Fruit fly (Drosophila melanogaster): ENCODE data around the gene CG7519.

Gene CG7519

DNA sequence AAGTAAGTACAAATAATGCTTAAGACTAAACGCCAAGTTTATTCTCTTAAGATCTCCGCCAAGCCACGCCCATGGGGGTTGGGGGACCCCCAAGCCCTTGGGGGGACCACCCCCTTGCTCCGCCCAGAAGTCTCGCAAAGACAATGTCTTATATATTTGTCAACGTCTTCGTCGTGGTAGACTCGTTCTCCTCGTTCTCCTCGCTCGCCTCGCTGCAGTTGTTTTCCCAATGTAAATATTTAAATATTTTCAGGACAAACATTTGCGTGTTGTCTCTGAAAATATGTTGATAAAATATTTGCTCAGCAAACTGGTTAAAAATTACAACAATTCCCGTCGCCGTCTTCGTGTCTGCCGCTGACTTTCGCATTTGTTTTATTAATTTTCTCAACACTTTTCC is 28.6 kb upstream of the CG7519 start (continued):
- peak; percentile 7 for TF ChIP-seq CG34406 (GFP tag; optimal IDR thresholded peaks at IDR 0.05)
- no peak for TF ChIP-seq CG15336 (GFP tag; IDR thresholded peaks at IDR 0.05)
- no peak for TF ChIP-seq CG10631 (GFP tag; optimal IDR thresholded peaks at IDR 0.05)
- no peak for TF ChIP-seq Blimp-1 (GFP tag; optimal IDR thresholded peaks at IDR 0.05)
- TF ChIP-seq CG11762 (GFP tag; optimal IDR thresholded peaks at IDR 0.05; ENCODE audit: insufficient read depth) = no peak
- TF ChIP-seq spab (GFP tag; optimal IDR thresholded peaks at IDR 0.05) = no peak
- TF ChIP-seq CG6163 (GFP tag; IDR thresholded peaks at IDR 0.05) = no peak
- TF ChIP-seq CG6808 (GFP tag; optimal IDR thresholded peaks at IDR 0.05) = no peak

DNA sequence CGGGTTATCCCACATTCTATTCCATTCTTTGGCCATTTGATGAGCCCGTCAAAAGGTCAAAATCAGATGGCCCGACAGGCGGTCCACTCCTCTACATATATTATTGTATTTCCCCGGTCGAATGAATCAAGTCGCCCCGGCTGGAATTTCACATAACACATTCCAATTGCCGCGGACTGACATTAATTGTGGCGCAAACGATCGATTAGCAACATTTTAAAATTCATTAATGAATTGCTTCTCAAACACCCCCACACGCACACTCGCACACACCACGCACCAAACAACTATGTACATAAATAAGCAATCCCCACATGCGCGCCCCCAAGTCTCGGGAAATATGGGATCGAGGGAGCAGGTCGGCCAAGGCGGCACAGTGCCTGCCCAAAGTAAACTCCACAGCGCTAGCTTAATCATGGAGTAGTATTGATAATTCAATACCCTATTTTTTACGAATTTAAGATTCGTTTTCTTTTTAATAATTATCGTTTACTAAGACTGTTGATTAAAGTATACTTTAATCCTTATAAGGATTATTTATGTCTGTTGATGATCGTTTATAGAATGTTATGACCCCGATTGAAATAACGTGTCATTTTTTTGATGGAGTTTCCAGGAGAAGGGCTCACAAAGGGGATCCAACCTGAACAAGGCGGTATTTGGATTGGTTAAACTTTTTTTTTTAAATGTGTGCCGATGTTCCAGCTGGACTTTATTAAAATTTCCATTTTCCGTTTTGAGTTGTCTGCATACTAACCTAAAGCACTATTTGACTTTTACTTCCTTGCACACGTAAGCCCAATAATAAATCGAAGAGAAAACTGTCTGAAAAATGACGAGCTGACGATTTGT is 27.4 kb upstream of the CG7519 start:
- TF ChIP-seq CG6854 (GFP tag; optimal IDR thresholded peaks at IDR 0.05) (no peak), dac (GFP tag; optimal IDR thresholded peaks at IDR 0.05) (no peak), CG7368 (GFP tag; optimal IDR thresholded peaks at IDR 0.05) (no peak), CG6276 (GFP tag; optimal IDR thresholded peaks at IDR 0.05) (no peak)

DNA sequence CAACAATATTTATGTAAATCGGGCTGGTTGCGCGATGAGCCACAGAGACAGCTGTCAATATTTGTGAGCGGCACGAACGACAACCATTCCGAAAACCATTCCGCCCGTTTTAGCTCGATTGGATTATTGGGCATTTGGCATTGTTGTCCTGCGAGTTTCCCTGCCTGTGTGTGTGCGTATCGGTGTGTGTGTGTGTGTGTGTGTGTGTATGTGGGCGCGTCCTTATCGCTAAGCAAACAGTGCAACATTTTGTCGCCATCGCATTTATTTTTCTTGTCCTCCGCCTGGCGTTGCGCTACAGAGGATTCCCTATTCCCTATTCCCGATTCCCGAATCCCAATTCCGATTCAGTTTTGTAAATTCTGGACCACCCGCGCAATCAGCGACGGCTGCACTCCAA is 21.0 kb upstream of the CG7519 start:
- TF ChIP-seq salr (GFP tag; optimal IDR thresholded peaks at IDR 0.05) (no peak), fkh (GFP tag; optimal IDR thresholded peaks at IDR 0.05) (peak; percentile 1), CG11902 (GFP tag; optimal IDR thresholded peaks at IDR 0.05) (no peak), CG8632 (GFP tag; optimal IDR thresholded peaks at IDR 0.05) (no peak), CG8319 (GFP tag; optimal IDR thresholded peaks at IDR 0.05) (no peak)

DNA sequence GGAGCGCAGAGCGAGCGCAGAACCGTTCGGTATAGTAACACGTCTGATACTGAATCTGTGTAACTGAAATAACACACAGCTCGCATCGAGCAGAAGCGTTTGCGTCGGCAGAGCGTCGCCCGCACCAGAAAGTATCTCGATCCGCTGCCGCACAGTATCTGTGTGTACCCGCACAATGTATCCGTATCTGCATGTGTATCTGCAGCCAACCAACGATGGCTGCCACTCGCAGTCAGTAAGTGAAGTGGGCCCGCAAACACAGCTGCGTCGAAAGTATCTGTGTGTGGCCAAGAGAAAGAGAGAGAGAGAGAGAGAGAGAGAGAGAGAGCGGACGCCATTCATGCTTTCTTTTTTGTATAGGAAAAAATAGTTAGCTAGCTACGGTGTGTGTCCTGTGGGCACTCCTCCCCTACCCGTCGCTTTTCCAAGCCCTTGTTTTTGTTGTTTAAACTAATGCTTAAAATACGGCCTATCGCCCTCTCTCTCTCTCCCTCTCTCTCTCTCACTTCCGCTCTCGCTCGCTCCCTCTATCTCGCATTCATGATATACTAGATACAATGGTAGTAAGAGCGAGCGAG is 16.4 kb upstream of the CG7519 start, which contains the start of gene croc:
Gene croc, minus strand, starts transcription at position 51 of the 578 bp plus-strand sequence.
- TF ChIP-seq CG8119 (GFP tag; IDR thresholded peaks at IDR 0.05) = no peak; the same call in 2 of the 3 replicates
- TF ChIP-seq CG6854 (GFP tag; optimal IDR thresholded peaks at IDR 0.05) = no peak
- TF ChIP-seq fkh (GFP tag; optimal IDR thresholded peaks at IDR 0.05) = peak; percentile 75
- peak; percentile 66 for TF ChIP-seq dsx (GFP tag; optimal IDR thresholded peaks at IDR 0.05; ENCODE audit: poor library complexity, severe bottlenecking)

DNA sequence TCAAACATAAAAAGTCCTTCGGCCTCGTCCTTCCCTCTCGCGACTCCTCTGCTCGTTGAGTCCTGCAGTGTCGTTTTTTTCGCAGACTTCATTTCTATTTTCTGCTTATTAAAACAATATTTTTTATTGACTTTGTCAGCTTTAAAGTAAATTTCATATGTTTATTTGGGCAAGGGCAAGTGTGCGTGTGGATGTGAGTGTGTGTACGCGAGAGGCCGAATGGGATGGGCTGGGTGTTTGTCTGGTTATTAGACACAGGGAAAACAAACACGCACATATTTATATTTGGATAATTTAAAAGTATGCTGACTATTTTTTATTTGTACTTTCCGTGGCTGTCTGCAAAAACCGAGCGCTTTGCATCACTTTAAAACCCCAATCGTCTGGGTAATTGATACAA is 15.0 kb upstream of the CG7519 start:
- no peak for TF ChIP-seq Sox15 (GFP tag; optimal IDR thresholded peaks at IDR 0.05)
- peak; percentile 23 for TF ChIP-seq fkh (GFP tag; optimal IDR thresholded peaks at IDR 0.05)
- TF ChIP-seq Sox14 (GFP tag; optimal IDR thresholded peaks at IDR 0.05) = no peak

DNA sequence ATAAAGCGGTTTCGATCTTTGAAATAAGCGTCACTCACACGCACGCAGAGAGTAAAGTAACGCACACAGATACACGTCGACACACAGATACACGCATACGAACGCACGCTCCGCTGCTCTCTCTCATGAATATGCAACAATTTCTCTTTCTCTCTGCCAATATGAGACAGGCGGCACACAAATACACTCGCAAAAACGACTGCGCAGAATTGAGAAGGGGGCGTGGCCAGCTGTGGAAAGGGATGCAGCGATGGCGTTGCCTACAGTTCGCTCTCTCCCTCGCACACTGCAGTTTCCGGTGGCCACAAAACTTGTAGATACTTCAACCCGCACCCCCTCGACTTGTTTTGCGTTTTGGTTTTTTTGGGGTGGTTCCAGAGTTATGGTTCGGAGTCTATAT is 13.2 kb upstream of the CG7519 start:
- TF ChIP-seq CG34406 (GFP tag; optimal IDR thresholded peaks at IDR 0.05) (peak; percentile 77), OdsH (GFP tag; optimal IDR thresholded peaks at IDR 0.05) (peak; percentile 73), Hr4 (GFP tag; optimal IDR thresholded peaks at IDR 0.05) (peak; percentile 23), CG16779 (tag; optimal IDR thresholded peaks at IDR 0.05) (peak; percentile 48), CG8119 (GFP tag; IDR thresholded peaks at IDR 0.05) (no peak), Hr39 (GFP tag; optimal IDR thresholded peaks at IDR 0.05) (peak; percentile 65), fd85E (GFP tag; optimal IDR thresholded peaks at IDR 0.05) (peak; percentile 72), CG11294 (GFP tag; IDR thresholded peaks at IDR 0.05) (no peak), Sox14 (GFP tag; optimal IDR thresholded peaks at IDR 0.05) (peak; percentile 21), topi (GFP tag; optimal IDR thresholded peaks at IDR 0.05) (peak; percentile 63), CG6792 (GFP tag; optimal IDR thresholded peaks at IDR 0.05) (peak; percentile 68), achi (GFP tag; optimal IDR thresholded peaks at IDR 0.05) (peak; percentile 76), CG1621 (tag; optimal IDR thresholded peaks at IDR 0.05) (peak; percentile 63), CG3032 (tag; optimal IDR thresholded peaks at IDR 0.05) (no peak), salr (GFP tag; optimal IDR thresholded peaks at IDR 0.05) (peak in 1 of 2 experiments; percentile 71), CG3919 (GFP tag; optimal IDR thresholded peaks at IDR 0.05) (peak; percentile 89), dac (GFP tag; optimal IDR thresholded peaks at IDR 0.05) (peak; percentile 59), Sox102F (GFP tag; optimal IDR thresholded peaks at IDR 0.05) (peak; percentile 67), CG15336 (GFP tag; IDR thresholded peaks at IDR 0.05) (peak; percentile 54; the same call in 1 of the 2 replicates), lz (GFP tag; optimal IDR thresholded peaks at IDR 0.05) (peak; percentile 71), Ets21C (GFP tag; optimal IDR thresholded peaks at IDR 0.05) (peak; percentile 1), CG10631 (GFP tag; optimal IDR thresholded peaks at IDR 0.05) (no peak), spab (GFP tag; optimal IDR thresholded peaks at IDR 0.05) (peak; percentile 36), Eip93F (GFP tag; optimal IDR thresholded peaks at IDR 0.05) (no peak), CG8632 (GFP tag; optimal IDR thresholded peaks at IDR 0.05) (peak; percentile 64), CG10669 (GFP tag; optimal IDR thresholded peaks at IDR 0.05) (peak; percentile 55)

Data from whole organism, prepupa.